Fruit fly (Drosophila melanogaster) whole organism, embryonic: ENCODE results near the gene CG8892.
A peak's percentile ranks its signal among the peaks of the same experiment; 100 is the strongest.

Source experiments
- Aef1 ChIP-seq: fragments of 200-800 bp; sonication (Bioruptor generic); IDR thresholded peaks from 3 replicates; pipeline ENCODE4 v1.3.6; 2022; ENCODE audit warnings: missing biosample characterization, missing genetic modification characterization
- Atf3 ChIP-seq: fragments of 200-800 bp; sonication (Bioruptor generic); optimal IDR thresholded peaks from 3 replicates; lab custom pipeline; 2016; ENCODE audit warnings: missing biosample characterization, missing genetic modification characterization
- Atf6 ChIP-seq: fragments of 200-800 bp; sonication (Bioruptor generic); IDR thresholded peaks from 2 replicates; pipeline ENCODE4 v1.3.6; 2022; ENCODE audit warnings: missing biosample characterization, missing genetic modification characterization
- Awh ChIP-seq: fragments of 200-800 bp; sonication (Bioruptor generic); IDR thresholded peaks from 2 replicates; pipeline ENCODE4, ENCODE4 v1.3.6; 2022; ENCODE audit warnings: missing biosample characterization, missing genetic modification characterization
- BtbVII ChIP-seq: fragments of 200-800 bp; sonication (Bioruptor generic); optimal IDR thresholded peaks from 3 replicates; lab custom pipeline; 2017; ENCODE audit warnings: missing biosample characterization, mild to moderate bottlenecking, missing genetic modification characterization
- CG12219 ChIP-seq: fragments of 200-800 bp; sonication (Bioruptor generic); optimal IDR thresholded peaks from 3 replicates; lab custom pipeline; 2018; ENCODE audit warnings: missing biosample characterization, mild to moderate bottlenecking, missing genetic modification characterization
- CG12299 ChIP-seq: fragments of 200-800 bp; sonication (Bioruptor generic); optimal IDR thresholded peaks from 2 replicates; lab custom pipeline; 2018; ENCODE audit warnings: missing biosample characterization, mild to moderate bottlenecking, missing genetic modification characterization
- CG13775 ChIP-seq: fragments of 200-800 bp; sonication (Bioruptor generic); optimal IDR thresholded peaks from 3 replicates; lab custom pipeline; 2017; ENCODE audit warnings: missing biosample characterization, mild to moderate bottlenecking, missing genetic modification characterization
- CG1792 ChIP-seq: fragments of 200-800 bp; sonication (Bioruptor generic); optimal IDR thresholded peaks from 2 replicates; lab custom pipeline; 2016; ENCODE audit warnings: missing biosample characterization, missing genetic modification characterization
- CG2129 ChIP-seq: fragments of 200-800 bp; sonication (Bioruptor generic); IDR thresholded peaks from 2 replicates; pipeline ENCODE4 v1.3.6; 2022; ENCODE audit warnings: missing biosample characterization, missing genetic modification characterization; ENCODE audit not compliant: partially characterized antibody
- CG2199 ChIP-seq: fragments of 200-800 bp; sonication (Bioruptor generic); IDR thresholded peaks from 3 replicates; pipeline ENCODE4 v1.3.6; 2022; ENCODE audit warnings: missing biosample characterization, missing genetic modification characterization
- CG3065 ChIP-seq: fragments of 200-800 bp; sonication (Bioruptor generic); optimal IDR thresholded peaks from 2 replicates; lab custom pipeline; 2016; ENCODE audit warnings: missing biosample characterization, missing genetic modification characterization
- CG31365 ChIP-seq: fragments of 200-800 bp; sonication (Bioruptor generic); optimal IDR thresholded peaks from 2 replicates; lab custom pipeline; 2018; ENCODE audit warnings: missing biosample characterization, mild to moderate bottlenecking, missing genetic modification characterization
- CG3163 ChIP-seq: fragments of 200-800 bp; sonication (Bioruptor generic); optimal IDR thresholded peaks from 3 replicates; lab custom pipeline; 2016; ENCODE audit warnings: missing biosample characterization, missing genetic modification characterization
- CG32532 ChIP-seq: fragments of 200-800 bp; sonication (Bioruptor generic); IDR thresholded peaks from 2 replicates; pipeline ENCODE4 v1.3.6; 2022; ENCODE audit warnings: missing biosample characterization, missing genetic modification characterization
- CG3847 ChIP-seq: fragments of 200-800 bp; sonication (Bioruptor generic); IDR thresholded peaks from 2 replicates; pipeline ENCODE4 v1.3.6; 2022; ENCODE audit warnings: missing biosample characterization, missing genetic modification characterization
- CG4282 ChIP-seq: fragments of 200-800 bp; sonication (Bioruptor generic); optimal IDR thresholded peaks from 2 replicates; lab custom pipeline; 2016; ENCODE audit warnings: missing biosample characterization, missing genetic modification characterization
- CG43689 ChIP-seq: fragments of 200-800 bp; sonication (Bioruptor generic); IDR thresholded peaks from 2 replicates; pipeline ENCODE4 v1.3.6; 2022; ENCODE audit warnings: missing biosample characterization, missing genetic modification characterization
- CG8359 ChIP-seq: fragments of 200-800 bp; sonication (Bioruptor generic); optimal IDR thresholded peaks from 2 replicates; lab custom pipeline; 2017; ENCODE audit warnings: missing biosample characterization, mild to moderate bottlenecking, missing genetic modification characterization, borderline replicate concordance
- CG9437 ChIP-seq: fragments of 200-800 bp; sonication (Bioruptor generic); optimal IDR thresholded peaks from 2 replicates; lab custom pipeline; 2018; ENCODE audit warnings: missing biosample characterization, mild to moderate bottlenecking, missing genetic modification characterization
- Dbx ChIP-seq: fragments of 200-800 bp; sonication (Bioruptor generic); IDR thresholded peaks from 3 replicates; pipeline ENCODE4 v1.3.6; 2022; ENCODE audit warnings: missing biosample characterization, missing genetic modification characterization
- Elba2 ChIP-seq: fragments of 200-800 bp; sonication (Bioruptor generic); optimal IDR thresholded peaks from 3 replicates; lab custom pipeline; 2016; ENCODE audit warnings: missing biosample characterization, missing genetic modification characterization
- H2.0 ChIP-seq: fragments of 200-800 bp; sonication (Bioruptor generic); IDR thresholded peaks from 2 replicates; pipeline ENCODE4 v1.3.6; 2022; ENCODE audit warnings: missing biosample characterization, missing genetic modification characterization
- Hand ChIP-seq: fragments of 200-800 bp; sonication (Bioruptor generic); optimal IDR thresholded peaks from 2 replicates; lab custom pipeline; 2017; ENCODE audit warnings: mild to moderate bottlenecking, missing biosample characterization, missing genetic modification reagents, missing genetic modification characterization
- Myb ChIP-seq: fragments of 200-800 bp; sonication (Bioruptor generic); optimal IDR thresholded peaks from 2 replicates; lab custom pipeline; 2016; ENCODE audit warnings: missing biosample characterization, missing genetic modification characterization
- NC2β ChIP-seq: fragments of 200-800 bp; sonication (Bioruptor generic); optimal IDR thresholded peaks from 2 replicates; lab custom pipeline; 2016; ENCODE audit warnings: missing biosample characterization, missing genetic modification characterization
- NFAT ChIP-seq: fragments of 200-800 bp; sonication (Bioruptor generic); IDR thresholded peaks from 2 replicates; pipeline ENCODE4 v1.3.6; 2022; ENCODE audit warnings: missing biosample characterization, missing genetic modification characterization
- Pdp1 ChIP-seq, 2 experiments: fragments of 200-800 bp; sonication (Bioruptor generic); optimal IDR thresholded peaks; 3 replicates each; lab custom pipeline; 2016; ENCODE audit warnings: missing biosample characterization in 2 of 2, missing genetic modification characterization in 2 of 2, mild to moderate bottlenecking in 1 of 2, moderate library complexity in 1 of 2
- ase ChIP-seq: fragments of 200-800 bp; sonication (Bioruptor generic); IDR thresholded peaks from 3 replicates; pipeline ENCODE4 v1.3.6; 2022; ENCODE audit warnings: missing biosample characterization, missing genetic modification characterization
- bigmax ChIP-seq: fragments of 200-800 bp; sonication (Bioruptor generic); optimal IDR thresholded peaks from 2 replicates; lab custom pipeline; 2018; ENCODE audit warnings: missing biosample characterization, mild to moderate bottlenecking, missing genetic modification characterization
- cg ChIP-seq: fragments of 200-800 bp; sonication (Bioruptor generic); optimal IDR thresholded peaks from 3 replicates; lab custom pipeline; 2019; ENCODE audit warnings: missing biosample characterization, mild to moderate bottlenecking, missing genetic modification characterization, moderate library complexity
- chm ChIP-seq: fragments of 200-800 bp; sonication (Bioruptor generic); IDR thresholded peaks from 2 replicates; pipeline ENCODE4 v1.3.6; 2022; ENCODE audit warnings: missing biosample characterization, missing genetic modification characterization
- crp ChIP-seq, 2 experiments: fragments of 200-800 bp; sonication (Bioruptor generic); optimal IDR thresholded peaks; 2 replicates in 1 of 2; 3 replicates in 1 of 2; lab custom pipeline; 2017; ENCODE audit warnings: missing biosample characterization in 2 of 2, missing genetic modification characterization in 2 of 2, mild to moderate bottlenecking in 1 of 2, moderate library complexity in 1 of 2
- emc ChIP-seq: fragments of 200-800 bp; sonication (Bioruptor generic); optimal IDR thresholded peaks from 2 replicates; lab custom pipeline; 2016; ENCODE audit warnings: missing biosample characterization, missing genetic modification characterization
- eyg ChIP-seq: fragments of 200-800 bp; sonication (Bioruptor generic); optimal IDR thresholded peaks from 3 replicates; lab custom pipeline; 2016; ENCODE audit warnings: missing biosample characterization, missing genetic modification characterization
- gsb ChIP-seq: fragments of 200-800 bp; sonication (Bioruptor generic); IDR thresholded peaks from 2 replicates; pipeline ENCODE4 v1.3.6; 2022; ENCODE audit warnings: missing biosample characterization, missing genetic modification characterization
- hbn ChIP-seq: fragments of 200-800 bp; sonication (Bioruptor generic); IDR thresholded peaks from 2 replicates; pipeline ENCODE4 v1.3.6; 2022; ENCODE audit warnings: missing biosample characterization, missing genetic modification characterization; ENCODE audit not compliant: partially characterized antibody
- kah ChIP-seq: fragments of 200-800 bp; sonication (Bioruptor generic); optimal IDR thresholded peaks from 2 replicates; lab custom pipeline; 2018; ENCODE audit warnings: missing biosample characterization, mild to moderate bottlenecking, missing genetic modification characterization
- nom ChIP-seq: fragments of 200-800 bp; sonication (Bioruptor generic); optimal IDR thresholded peaks from 2 replicates; lab custom pipeline; 2017; ENCODE audit warnings: missing biosample characterization, missing genetic modification characterization, mild to moderate bottlenecking, moderate library complexity, missing genetic modification reagents
- oc ChIP-seq: fragments of 200-800 bp; sonication (Bioruptor generic); optimal IDR thresholded peaks from 2 replicates; lab custom pipeline; 2018; ENCODE audit warnings: missing biosample characterization, mild to moderate bottlenecking, missing genetic modification characterization, moderate library complexity
- onecut ChIP-seq: fragments of 200-800 bp; sonication (Bioruptor generic); IDR thresholded peaks from 2 replicates; pipeline ENCODE4 v1.3.6; 2022; ENCODE audit warnings: missing biosample characterization, missing genetic modification characterization
- phol ChIP-seq: fragments of 200-800 bp; sonication (Bioruptor generic); optimal IDR thresholded peaks from 3 replicates; lab custom pipeline; 2018; ENCODE audit warnings: missing biosample characterization, mild to moderate bottlenecking, missing genetic modification characterization, moderate library complexity
- pzg ChIP-seq: fragments of 200-800 bp; sonication (Bioruptor generic); optimal IDR thresholded peaks from 3 replicates; lab custom pipeline; 2018; ENCODE audit warnings: missing biosample characterization, mild to moderate bottlenecking, missing genetic modification characterization, moderate library complexity
- ranshi ChIP-seq: fragments of 200-800 bp; sonication (Bioruptor generic); IDR thresholded peaks from 2 replicates; pipeline ENCODE4 v1.3.6; 2022; ENCODE audit warnings: missing biosample characterization, missing genetic modification characterization
- rib ChIP-seq: fragments of 200-800 bp; sonication (Bioruptor generic); IDR thresholded peaks from 2 replicates; pipeline ENCODE4 v1.3.6; 2022; ENCODE audit warnings: missing biosample characterization, missing genetic modification characterization
- run ChIP-seq: fragments of 200-800 bp; sonication (Bioruptor generic); optimal IDR thresholded peaks from 3 replicates; lab custom pipeline; 2018; ENCODE audit warnings: missing biosample characterization, mild to moderate bottlenecking, missing genetic modification characterization
- stc ChIP-seq: fragments of 200-800 bp; sonication (Bioruptor generic); IDR thresholded peaks from 2 replicates; pipeline ENCODE4 v1.3.6; 2022; ENCODE audit warnings: missing biosample characterization, missing genetic modification characterization
- tgo ChIP-seq: fragments of 200-800 bp; sonication (Bioruptor generic); IDR thresholded peaks from 3 replicates; pipeline ENCODE4 v1.3.6; 2022; ENCODE audit warnings: missing biosample characterization, missing genetic modification characterization
- wek ChIP-seq: fragments of 200-800 bp; sonication (Bioruptor generic); optimal IDR thresholded peaks from 3 replicates; lab custom pipeline; 2018; ENCODE audit warnings: missing biosample characterization, mild to moderate bottlenecking, missing genetic modification characterization, moderate library complexity
- yki ChIP-seq: fragments of >200 bp; optimal IDR thresholded peaks from 3 replicates; lab custom pipeline; 2018

CG8892 gene

DNA sequence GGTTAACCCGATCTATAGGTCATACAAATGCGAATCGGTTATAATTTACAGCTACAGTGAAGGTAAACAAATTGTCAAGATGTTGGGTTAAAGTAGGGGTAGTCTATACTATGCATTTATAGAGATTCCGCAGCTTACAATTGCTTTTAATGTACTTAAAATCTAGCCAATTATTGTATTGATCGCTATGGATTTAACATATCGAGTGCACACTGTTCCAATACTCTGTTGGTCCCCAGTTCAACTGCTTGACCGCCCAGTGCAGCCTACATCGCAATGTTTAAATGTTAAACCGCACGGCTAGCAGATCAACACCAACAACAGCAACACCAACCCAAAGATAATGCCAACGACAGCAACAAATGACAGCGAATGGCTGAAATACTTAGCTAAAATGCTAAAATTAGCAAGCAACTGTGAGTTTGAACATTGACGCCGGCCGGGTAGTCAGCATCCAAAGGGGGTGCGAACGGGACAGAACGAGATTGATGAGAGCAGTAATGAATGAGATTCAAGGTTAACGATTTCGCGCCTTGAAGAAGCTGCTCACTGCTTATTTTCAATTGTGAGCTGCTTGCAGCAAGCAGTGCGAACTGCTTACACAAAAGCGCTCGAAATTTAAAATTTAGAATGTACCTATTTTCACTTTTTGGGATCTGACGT, 19.7 kb upstream of the CG8892 start (continued):
- TF ChIP-seq gsb (GFP tag; lab: Robert Waterston, UW) (no peak; the same call in 1 of the 2 replicates), CG32532 (peak; percentile 50), ranshi (GFP tag; lab: Robert Waterston, UW) (peak; percentile 41; the same call in 1 of the 2 replicates), CG3163 (GFP tag; lab: Kevin White, UChicago) (no peak), ase (GFP tag; lab: Robert Waterston, UW) (peak; percentile 44; the same call in 2 of the 3 replicates), pzg (GFP tag; lab: Kevin White, UChicago) (peak; percentile 17), emc (no peak), Pdp1 (GFP tag; optimal IDR thresholded peaks at IDR 0.05; lab: Kevin White, UChicago) (no peak), NFAT (GFP tag; lab: Robert Waterston, UW) (peak; percentile 35), CG1792 (no peak), run (no peak), CG31365 (peak; percentile 100), yki (peak; percentile 21), crp (GFP tag; optimal IDR thresholded peaks at IDR 0.05; lab: Kevin White, UChicago) (no peak), onecut (no peak), Atf3 (GFP tag; lab: Kevin White, UChicago) (peak; percentile 69), NC2β (no peak), Hand (GFP tag; lab: Kevin White, UChicago) (no peak), stc (GFP tag; lab: Robert Waterston, UW) (no peak; the same call in 1 of the 2 replicates), wek (GFP tag; lab: Kevin White, UChicago) (no peak), CG12299 (tag; lab: Kevin White, UChicago) (no peak), nom (GFP tag; lab: Kevin White, UChicago) (no peak), hbn (no peak), CG4282 (GFP tag; lab: Kevin White, UChicago) (no peak), cg (no peak), oc (tag; lab: Kevin White, UChicago) (no peak), CG2199 (GFP tag; lab: Robert Waterston, UW) (peak; percentile 93), CG9437 (GFP tag; lab: Kevin White, UChicago) (no peak), CG3847 (GFP tag; lab: Robert Waterston, UW) (no peak), Dbx (no peak), CG13775 (GFP tag; lab: Kevin White, UChicago) (no peak), CG12219 (GFP tag; lab: Kevin White, UChicago) (no peak), rib (GFP tag; lab: Robert Waterston, UW) (peak; percentile 84), bigmax (GFP tag; lab: Kevin White, UChicago) (peak; percentile 36), Atf6 (no peak; the same call in 1 of the 2 replicates), Awh (GFP tag; lab: Robert Waterston, UW) (peak; percentile 8; the same call in 1 of the 2 replicates), eyg (no peak), BtbVII (GFP tag; lab: Kevin White, UChicago) (no peak), H2.0 (GFP tag; lab: Robert Waterston, UW) (peak; percentile 65; the same call in 1 of the 2 replicates), CG2129 (no peak), Aef1 (peak; percentile 28), Elba2 (GFP tag; lab: Kevin White, UChicago) (no peak), CG3065 (GFP tag; lab: Kevin White, UChicago) (no peak), kah (no peak), CG8359 (GFP tag; lab: Kevin White, UChicago) (no peak), Myb (GFP tag; lab: Kevin White, UChicago) (peak; percentile 77), tgo (no peak; the same call in 2 of the 3 replicates), phol (no peak), CG43689 (GFP tag; lab: Robert Waterston, UW) (no peak), chm (GFP tag; lab: Robert Waterston, UW) (peak; percentile 28; the same call in 1 of the 2 replicates)
